Worm (Caenorhabditis elegans) whole organism, young adult: Measurements from ENCODE around the gene pdhb-1.
A peak's percentile ranks its signal among the peaks of the same experiment; 100 is the strongest.

Experiments used
- B0019.2 ChIP-seq: fragments of 200-800 bp; sonication (Bioruptor generic); conservative IDR thresholded peaks from 2 replicates; pipeline ENCODE4 v1.3.6; 2022; ENCODE audit warnings: missing genetic modification reagents, missing genetic modification characterization, missing compliant biosample characterization
- C06A6.2 ChIP-seq: fragments of 200-800 bp; sonication (Bioruptor generic); conservative IDR thresholded peaks from 2 replicates; pipeline ENCODE4 v1.3.6; 2022; ENCODE audit warnings: missing genetic modification characterization, missing compliant biosample characterization
- F33H1.4 ChIP-seq: fragments of 200-800 bp; sonication (Bioruptor generic); IDR thresholded peaks from 2 replicates; pipeline ENCODE4 v1.3.6; 2022; ENCODE audit warnings: missing genetic modification reagents, missing genetic modification characterization, missing compliant biosample characterization
- F57A8.1 ChIP-seq: fragments of 200-800 bp; sonication (Bioruptor generic); optimal IDR thresholded peaks from 2 replicates; lab custom pipeline; 2018; ENCODE audit warnings: mild to moderate bottlenecking, missing genetic modification characterization, moderate library complexity, missing compliant biosample characterization
- T07F8.4 ChIP-seq: sonication (generic microtip); optimal IDR thresholded peaks from 2 replicates; lab custom pipeline; 2016; ENCODE audit warnings: mild to moderate bottlenecking, missing genetic modification characterization, moderate library complexity, missing compliant biosample characterization
- Y53F4B.3 ChIP-seq: fragments of 200-800 bp; sonication (Bioruptor generic); IDR thresholded peaks from 2 replicates; pipeline ENCODE4 v1.3.6; 2022; ENCODE audit warnings: missing genetic modification reagents, missing genetic modification characterization, missing compliant biosample characterization
- Y56A3A.18 ChIP-seq: fragments of 200-800 bp; sonication (Bioruptor generic); IDR thresholded peaks from 2 replicates; pipeline ENCODE4 v1.3.6; 2022; ENCODE audit warnings: missing genetic modification reagents, missing genetic modification characterization, missing compliant biosample characterization
- Y67H2A.10 ChIP-seq: fragments of 200-800 bp; sonication (Bioruptor generic); conservative IDR thresholded peaks from 2 replicates; pipeline ENCODE4 v1.3.6; 2022; ENCODE audit warnings: missing genetic modification reagents, missing genetic modification characterization, missing compliant biosample characterization
- Y79H2A.3 ChIP-seq: fragments of 200-800 bp; sonication (Bioruptor generic); conservative IDR thresholded peaks from 2 replicates; pipeline ENCODE4 v1.3.6; 2022; ENCODE audit warnings: missing genetic modification reagents, missing genetic modification characterization, missing compliant biosample characterization
- ama-1 ChIP-seq, 3 experiments: fragments of 150-350 bp in 1 of 3; sonication (generic microtip) in 2 of 3; optimal IDR thresholded peaks; 2 replicates each; lab custom pipeline; 2014 to 2018; ENCODE audit warnings: missing biosample characterization in 2 of 3, missing genetic modification characterization in 2 of 3, missing genetic modification reagents in 2 of 3
- aptf-2 ChIP-seq: fragments of 200-800 bp; sonication (Bioruptor generic); conservative IDR thresholded peaks from 2 replicates; pipeline ENCODE4 v1.3.6; 2022; ENCODE audit warnings: missing genetic modification reagents, missing genetic modification characterization, missing compliant biosample characterization
- attf-3 ChIP-seq: fragments of 200-800 bp; sonication (Bioruptor generic); conservative IDR thresholded peaks from 2 replicates; pipeline ENCODE4 v1.3.6; 2022; ENCODE audit warnings: missing genetic modification reagents, missing genetic modification characterization, missing compliant biosample characterization
- cebp-1 ChIP-seq, 2 experiments: fragments of 200-800 bp in 1 of 2; sonication (Bioruptor generic) in 1 of 2; sonication (generic microtip) in 1 of 2; IDR thresholded peaks in 1 of 2; optimal IDR thresholded peaks in 1 of 2; 2 replicates each; pipeline versions ENCODE4 v1.3.6 to Lab custom; 2017 to 2022; ENCODE audit warnings: missing compliant biosample characterization in 2 of 2, missing genetic modification characterization in 2 of 2, mild to moderate bottlenecking in 1 of 2, missing genetic modification reagents in 1 of 2, moderate library complexity in 1 of 2
- ceh-27 ChIP-seq: fragments of 200-800 bp; sonication (Bioruptor generic); optimal IDR thresholded peaks from 2 replicates; lab custom pipeline; 2018; ENCODE audit warnings: mild to moderate bottlenecking, missing genetic modification characterization, moderate library complexity, missing compliant biosample characterization
- ceh-91 ChIP-seq: fragments of 200-800 bp; sonication (Bioruptor generic); IDR thresholded peaks from 2 replicates; pipeline ENCODE4 v1.3.6; 2022; ENCODE audit warnings: missing genetic modification reagents, missing genetic modification characterization, missing compliant biosample characterization
- dpl-1 ChIP-seq: fragments of 150-350 bp; optimal IDR thresholded peaks from 2 replicates; lab custom pipeline; 2014; ENCODE audit warnings: missing biosample characterization, missing genetic modification reagents, missing genetic modification characterization
- efl-1 ChIP-seq: fragments of 150-350 bp; optimal IDR thresholded peaks from 2 replicates; lab custom pipeline; 2014; ENCODE audit warnings: missing biosample characterization, missing genetic modification reagents, missing genetic modification characterization
- egl-18 ChIP-seq: fragments of 200-800 bp; sonication (Bioruptor generic); IDR thresholded peaks from 2 replicates; pipeline ENCODE4 v1.3.6; 2022; ENCODE audit warnings: missing genetic modification reagents, missing genetic modification characterization, missing compliant biosample characterization
- ekl-4 ChIP-seq: fragments of 200-800 bp; sonication (Bioruptor generic); IDR thresholded peaks from 2 replicates; pipeline ENCODE4 v1.3.6; 2022; ENCODE audit warnings: missing genetic modification reagents, missing genetic modification characterization, missing compliant biosample characterization
- hmg-1.2 ChIP-seq: fragments of 200-800 bp; sonication (Bioruptor generic); IDR thresholded peaks from 2 replicates; pipeline ENCODE4 v1.3.6; 2022; ENCODE audit warnings: missing genetic modification reagents, missing genetic modification characterization, missing compliant biosample characterization
- hrde-1 ChIP-seq: sonication (generic microtip); optimal IDR thresholded peaks from 2 replicates; lab custom pipeline; 2016; ENCODE audit warnings: missing genetic modification characterization, mild to moderate bottlenecking, missing compliant biosample characterization, moderate library complexity, missing genotype, missing genetic modification reagents, borderline replicate concordance
- hsf-1 ChIP-seq: fragments of 200-800 bp; sonication (Bioruptor generic); IDR thresholded peaks from 2 replicates; pipeline ENCODE4 v1.3.6; 2022; ENCODE audit warnings: missing genetic modification reagents, missing genetic modification characterization, missing compliant biosample characterization
- let-526 ChIP-seq: fragments of 200-800 bp; sonication (Bioruptor generic); IDR thresholded peaks from 2 replicates; pipeline ENCODE4 v1.3.6; 2022; ENCODE audit warnings: missing genetic modification reagents, missing genetic modification characterization, missing compliant biosample characterization
- lin-26 ChIP-seq: fragments of 200-800 bp; sonication (Bioruptor generic); IDR thresholded peaks from 2 replicates; pipeline ENCODE4 v1.3.6; 2022; ENCODE audit warnings: missing genetic modification reagents, missing genetic modification characterization, missing compliant biosample characterization
- lin-40 ChIP-seq: sonication (generic microtip); optimal IDR thresholded peaks from 2 replicates; lab custom pipeline; 2016; ENCODE audit warnings: missing genetic modification characterization, mild to moderate bottlenecking, missing compliant biosample characterization, missing genotype, missing genetic modification reagents
- lin-54 ChIP-seq: fragments of 200-800 bp; sonication (Bioruptor generic); optimal IDR thresholded peaks from 2 replicates; lab custom pipeline; 2018; ENCODE audit warnings: mild to moderate bottlenecking, missing genetic modification characterization, missing compliant biosample characterization
- madf-10 ChIP-seq: sonication (generic microtip); optimal IDR thresholded peaks from 2 replicates; lab custom pipeline; 2016; ENCODE audit warnings: mild to moderate bottlenecking, missing genetic modification characterization, missing compliant biosample characterization
- madf-6 ChIP-seq: fragments of 200-800 bp; sonication (Bioruptor generic); IDR thresholded peaks from 2 replicates; pipeline ENCODE4 v1.3.6; 2022; ENCODE audit warnings: missing genetic modification reagents, missing genetic modification characterization, missing compliant biosample characterization
- mcd-1 ChIP-seq: fragments of 200-800 bp; sonication (Bioruptor generic); IDR thresholded peaks from 2 replicates; pipeline ENCODE4 v1.3.6; 2022; ENCODE audit warnings: missing genetic modification reagents, missing genetic modification characterization, missing compliant biosample characterization
- mes-4 ChIP-seq: sonication (generic microtip); optimal IDR thresholded peaks from 2 replicates; lab custom pipeline; 2016; ENCODE audit warnings: missing genotype, missing genetic modification characterization, missing compliant biosample characterization
- mxl-1 ChIP-seq: sonication (generic microtip); optimal IDR thresholded peaks from 2 replicates; lab custom pipeline; 2016; ENCODE audit warnings: missing genetic modification characterization, missing compliant biosample characterization
- nfyb-1 ChIP-seq: fragments of 200-800 bp; sonication (Bioruptor generic); IDR thresholded peaks from 2 replicates; pipeline ENCODE4 v1.3.6; 2022; ENCODE audit warnings: missing genetic modification reagents, missing genetic modification characterization, missing compliant biosample characterization
- nhr-120 ChIP-seq: fragments of 200-800 bp; sonication (Bioruptor generic); IDR thresholded peaks from 2 replicates; pipeline ENCODE4 v1.3.6; 2022; ENCODE audit warnings: missing genetic modification characterization, missing compliant biosample characterization
- nhr-80 ChIP-seq: sonication (generic microtip); optimal IDR thresholded peaks from 2 replicates; lab custom pipeline; 2016; ENCODE audit warnings: missing genetic modification characterization, missing compliant biosample characterization
- nhr-90 ChIP-seq: sonication (generic microtip); optimal IDR thresholded peaks from 2 replicates; lab custom pipeline; 2016; ENCODE audit warnings: missing genotype, mild to moderate bottlenecking, missing genetic modification characterization, missing compliant biosample characterization
- pbrm-1 ChIP-seq: fragments of 200-800 bp; sonication (Bioruptor generic); IDR thresholded peaks from 2 replicates; pipeline ENCODE4 v1.3.6; 2022; ENCODE audit warnings: missing genetic modification reagents, missing genetic modification characterization, missing compliant biosample characterization
- rec-8 ChIP-seq, 2 experiments: sonication (generic microtip); optimal IDR thresholded peaks; 2 replicates each; lab custom pipeline; 2016; ENCODE audit warnings: mild to moderate bottlenecking in 2 of 2, missing genetic modification characterization in 2 of 2, missing genetic modification reagents in 2 of 2, missing genotype in 2 of 2, missing biosample characterization in 1 of 2, missing compliant biosample characterization in 1 of 2, moderate library complexity in 1 of 2
- rpc-1 ChIP-seq, 2 experiments: fragments of 150-350 bp in 1 of 2; sonication (generic microtip) in 1 of 2; optimal IDR thresholded peaks; 2 replicates each; lab custom pipeline; 2014 to 2018; ENCODE audit warnings: missing biosample characterization in 1 of 2, missing genetic modification characterization in 1 of 2, missing genetic modification reagents in 1 of 2, missing genotype in 1 of 2
- sea-2 ChIP-seq: fragments of 200-800 bp; sonication (Bioruptor generic); IDR thresholded peaks from 2 replicates; pipeline ENCODE4 v1.3.6; 2022; ENCODE audit warnings: missing genetic modification characterization, missing compliant biosample characterization
- snpc-1.3 ChIP-seq: sonication (generic microtip); optimal IDR thresholded peaks from 2 replicates; lab custom pipeline; 2017; ENCODE audit warnings: missing genetic modification characterization, mild to moderate bottlenecking, missing compliant biosample characterization, antibody characterized with exemption, moderate library complexity, missing genotype, missing genetic modification reagents; ENCODE audit not compliant: insufficient read depth
- somi-1 ChIP-seq: fragments of 200-800 bp; sonication (Bioruptor generic); optimal IDR thresholded peaks from 2 replicates; lab custom pipeline; 2018; ENCODE audit warnings: mild to moderate bottlenecking, missing genetic modification characterization, missing compliant biosample characterization
- tbp1 ChIP-seq: fragments of 200-800 bp; sonication (Bioruptor generic); optimal IDR thresholded peaks from 2 replicates; lab custom pipeline; 2018; ENCODE audit warnings: mild to moderate bottlenecking, missing genetic modification characterization, missing compliant biosample characterization
- unc-62 ChIP-seq: fragments of 150-350 bp; optimal IDR thresholded peaks from 2 replicates; lab custom pipeline; 2014; ENCODE audit warnings: missing biosample characterization, missing genetic modification reagents, missing genetic modification characterization
- zfh-2 ChIP-seq: fragments of 200-800 bp; sonication (Bioruptor generic); conservative IDR thresholded peaks from 2 replicates; pipeline ENCODE4 v1.3.6; 2022; ENCODE audit warnings: missing genetic modification reagents, missing genetic modification characterization, missing compliant biosample characterization
- ztf-28 ChIP-seq: fragments of 200-800 bp; sonication (Bioruptor generic); IDR thresholded peaks from 2 replicates; pipeline ENCODE4 v1.3.6; 2022; ENCODE audit warnings: missing genetic modification reagents, missing genetic modification characterization, missing compliant biosample characterization

Gene pdhb-1

DNA sequence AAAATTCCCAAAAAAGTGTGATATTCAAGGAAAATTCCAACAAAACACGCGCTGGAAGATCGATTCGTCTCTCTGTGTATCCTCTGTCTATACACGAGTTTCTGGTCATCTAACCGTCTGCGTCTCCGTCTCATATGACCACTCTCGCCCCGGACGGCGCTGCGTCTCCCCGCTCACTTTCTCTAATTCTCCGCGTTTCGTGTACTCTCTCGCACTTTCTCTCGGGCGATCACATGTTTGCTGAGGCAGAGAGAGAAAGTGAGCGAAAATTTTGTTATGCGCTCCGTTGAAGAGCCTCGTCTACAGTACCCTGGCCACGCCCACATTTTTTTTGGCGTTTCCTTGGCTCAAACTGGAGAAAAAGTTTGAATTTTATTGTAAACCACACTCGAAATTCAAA lies 14.9 kb upstream of the pdhb-1 start (continued):
- TF ChIP-seq nhr-120 (GFP tag; lab: Robert Waterston, UW) (no peak), hsf-1 (GFP tag; lab: Robert Waterston, UW) (0 out of 2 replicates have a peak, but pooled peaks have one; percentile 29), attf-3 (GFP tag; lab: Robert Waterston, UW) (peak; percentile 61; the same call in 1 of the 2 replicates), madf-10 (tag; lab: Kevin White, UChicago) (peak; percentile 71), unc-62 (no peak), B0019.2 (no peak), Y53F4B.3 (GFP tag; lab: Robert Waterston, UW) (no peak), rec-8 (tag; optimal IDR thresholded peaks at IDR 0.05; lab: Kevin White, UChicago) (no peak), somi-1 (GFP tag; lab: Kevin White, UChicago) (peak; percentile 61), ztf-28 (GFP tag; lab: Robert Waterston, UW) (no peak), Y79H2A.3 (no peak), ceh-91 (GFP tag; lab: Robert Waterston, UW) (no peak), hrde-1 (tag; lab: Kevin White, UChicago) (no peak), let-526 (peak; percentile 83), nfyb-1 (GFP tag; lab: Robert Waterston, UW) (peak; percentile 82), sea-2 (GFP tag; lab: Robert Waterston, UW) (no peak), mes-4 (tag; lab: Kevin White, UChicago) (no peak), lin-54 (GFP tag; lab: Kevin White, UChicago) (peak; percentile 80), madf-6 (peak; percentile 18; the same call in 1 of the 2 replicates), mxl-1 (no peak), aptf-2 (GFP tag; lab: Robert Waterston, UW) (no peak), Y67H2A.10 (GFP tag; lab: Robert Waterston, UW) (peak; percentile 59), Y56A3A.18 (no peak), nhr-80 (tag; lab: Kevin White, UChicago) (peak; percentile 72), nhr-90 (tag; lab: Kevin White, UChicago) (no peak), snpc-1.3 (tag; lab: Kevin White, UChicago) (no peak), T07F8.4 (tag; lab: Kevin White, UChicago) (no peak), egl-18 (GFP tag; lab: Robert Waterston, UW) (no peak), F57A8.1 (no peak)
- TF ChIP-seq, all 124 proteins: peak for 55

- TF ChIP-seq hmg-1.2 (peak; percentile 41), dpl-1 (GFP tag; lab: Kevin White, UChicago) (peak; percentile 43), let-526 (0 out of 2 replicates have a peak, but pooled peaks have one; percentile 9), tbp1 (GFP tag; lab: Kevin White, UChicago) (peak; percentile 25), pbrm-1 (GFP tag; lab: Robert Waterston, UW) (peak; percentile 56; the same call in 1 of the 2 replicates), F33H1.4 (GFP tag; lab: Robert Waterston, UW) (peak; percentile 24; the same call in 1 of the 2 replicates), zfh-2 (peak; percentile 86), ekl-4 (GFP tag; lab: Robert Waterston, UW) (0 out of 2 replicates have a peak, but pooled peaks have one; percentile 23), ama-1 (optimal IDR thresholded peaks at IDR 0.05; lab: Kevin White, UChicago) (peak; percentile 67), ama-1 (GFP tag; optimal IDR thresholded peaks at IDR 0.05; lab: Kevin White, UChicago) (no peak), lin-40 (peak; percentile 12), rpc-1 (optimal IDR thresholded peaks at IDR 0.05; lab: Kevin White, UChicago) (no peak), rpc-1 (tag; optimal IDR thresholded peaks at IDR 0.05; lab: Kevin White, UChicago) (no peak), ceh-27 (GFP tag; lab: Kevin White, UChicago) (peak; percentile 20), cebp-1 (GFP tag; IDR thresholded peaks at IDR 0.05; lab: Robert Waterston, UW) (no peak), cebp-1 (tag; optimal IDR thresholded peaks at IDR 0.05; lab: Kevin White, UChicago) (peak; percentile 41), lin-26 (GFP tag; lab: Robert Waterston, UW) (no peak), mcd-1 (GFP tag; lab: Robert Waterston, UW) (peak; percentile 52), C06A6.2 (GFP tag; lab: Robert Waterston, UW) (no peak), efl-1 (peak; percentile 6)
Observed at ce11 chrIV:3385337-3386215, 13.9 kb upstream of the pdhb-1 start, which contains the start of gene mai-2. Gene mai-2, plus strand, starts transcription at chrIV:3385910.
